Worm (Caenorhabditis elegans) whole organism, mixed stage, embryonic: Measurements from ENCODE around the gene dmd-9.

Source experiments
- M03D4.4 ChIP-seq: sonication (generic microtip); optimal IDR thresholded peaks from 2 replicates; lab custom pipeline; 2017; ENCODE audit warnings: mild to moderate bottlenecking, missing genetic modification characterization, missing compliant biosample characterization
- bed-3 ChIP-seq: fragments of 200-800 bp; sonication (Bioruptor generic); optimal IDR thresholded peaks from 3 replicates; lab custom pipeline; 2018; ENCODE audit warnings: mild to moderate bottlenecking, missing genetic modification characterization, moderate library complexity, missing compliant biosample characterization
- ceh-39 ChIP-seq: fragments of 150-350 bp; optimal IDR thresholded peaks from 2 replicates; lab custom pipeline; 2014; ENCODE audit warnings: missing biosample characterization, missing genetic modification characterization
- ceh-43 ChIP-seq: fragments of 200-800 bp; sonication (Bioruptor generic); optimal IDR thresholded peaks from 2 replicates; lab custom pipeline; 2018; ENCODE audit warnings: mild to moderate bottlenecking, missing genetic modification characterization, moderate library complexity, missing compliant biosample characterization
- ceh-83 ChIP-seq: fragments of 200-800 bp; sonication (Bioruptor generic); optimal IDR thresholded peaks from 2 replicates; lab custom pipeline; 2018; ENCODE audit warnings: mild to moderate bottlenecking, missing genetic modification characterization, missing compliant biosample characterization
- ces-1 ChIP-seq: fragments of 150-350 bp; optimal IDR thresholded peaks from 2 replicates; lab custom pipeline; 2014; ENCODE audit warnings: missing biosample characterization, missing genetic modification reagents, missing genetic modification characterization
- drap-1 ChIP-seq: fragments of 200-800 bp; sonication (Bioruptor generic); optimal IDR thresholded peaks from 3 replicates; lab custom pipeline; 2018; ENCODE audit warnings: mild to moderate bottlenecking, missing genetic modification characterization, missing compliant biosample characterization
- elt-1 ChIP-seq: sonication (generic microtip); optimal IDR thresholded peaks from 2 replicates; lab custom pipeline; 2017; ENCODE audit warnings: missing genetic modification characterization, mild to moderate bottlenecking, missing compliant biosample characterization, antibody characterized with exemption, moderate library complexity, borderline replicate concordance; ENCODE audit not compliant: insufficient read depth
- elt-3 ChIP-seq: fragments of 150-350 bp; optimal IDR thresholded peaks from 2 replicates; lab custom pipeline; 2014; ENCODE audit warnings: missing biosample characterization, missing genetic modification characterization
- flh-1 ChIP-seq: fragments of 200-800 bp; sonication (Bioruptor generic); optimal IDR thresholded peaks from 2 replicates; lab custom pipeline; 2018; ENCODE audit warnings: mild to moderate bottlenecking, missing genetic modification characterization, moderate library complexity, missing compliant biosample characterization
- ham-2 ChIP-seq: fragments of 200-800 bp; sonication (Bioruptor generic); optimal IDR thresholded peaks from 2 replicates; lab custom pipeline; 2018; ENCODE audit warnings: mild to moderate bottlenecking, missing genetic modification characterization, missing compliant biosample characterization
- hlh-1 ChIP-seq: fragments of 150-350 bp; optimal IDR thresholded peaks from 2 replicates; lab custom pipeline; 2014; ENCODE audit warnings: missing biosample characterization, missing genetic modification reagents, missing genetic modification characterization
- lin-13 ChIP-seq: fragments of 150-350 bp; optimal IDR thresholded peaks from 2 replicates; lab custom pipeline; 2014; ENCODE audit warnings: missing biosample characterization, missing genetic modification characterization
- lin-32 ChIP-seq: fragments of 200-800 bp; sonication (Bioruptor generic); optimal IDR thresholded peaks from 2 replicates; lab custom pipeline; 2018; ENCODE audit warnings: mild to moderate bottlenecking, missing genetic modification characterization, missing compliant biosample characterization
- lsy-2 ChIP-seq: fragments of 150-350 bp; optimal IDR thresholded peaks from 2 replicates; lab custom pipeline; 2014; ENCODE audit warnings: missing biosample characterization, missing genetic modification characterization
- mep-1 ChIP-seq: fragments of 150-350 bp; optimal IDR thresholded peaks from 2 replicates; lab custom pipeline; 2017; ENCODE audit warnings: missing biosample characterization, missing genetic modification reagents, missing genetic modification characterization, inconsistent platforms
- mls-2 ChIP-seq: sonication (generic microtip); optimal IDR thresholded peaks from 2 replicates; lab custom pipeline; 2016; ENCODE audit warnings: mild to moderate bottlenecking, missing genetic modification characterization, moderate library complexity, missing compliant biosample characterization
- nhr-2 ChIP-seq: fragments of 150-350 bp; optimal IDR thresholded peaks from 2 replicates; lab custom pipeline; 2014; ENCODE audit warnings: missing biosample characterization, missing genetic modification characterization
- nhr-237 ChIP-seq: fragments of 150-350 bp; optimal IDR thresholded peaks from 2 replicates; lab custom pipeline; 2014; ENCODE audit warnings: missing biosample characterization, missing genetic modification characterization
- nhr-28 ChIP-seq: fragments of 150-350 bp; optimal IDR thresholded peaks from 2 replicates; lab custom pipeline; 2014; ENCODE audit warnings: missing biosample characterization, missing genetic modification characterization
- nhr-76 ChIP-seq: sonication (generic microtip); optimal IDR thresholded peaks from 2 replicates; lab custom pipeline; 2017; ENCODE audit warnings: missing biosample characterization, missing genetic modification characterization
- pha-4 ChIP-seq: fragments of 150-350 bp; optimal IDR thresholded peaks from 2 replicates; lab custom pipeline; 2018; ENCODE audit warnings: missing biosample characterization, missing genetic modification reagents, missing genetic modification characterization
- sem-2 ChIP-seq: fragments of 200-800 bp; sonication (Bioruptor generic); optimal IDR thresholded peaks from 2 replicates; lab custom pipeline; 2018; ENCODE audit warnings: mild to moderate bottlenecking, missing genetic modification characterization, missing compliant biosample characterization
- snpc-4 ChIP-seq: fragments of 150-350 bp; optimal IDR thresholded peaks from 2 replicates; lab custom pipeline; 2014; ENCODE audit warnings: missing biosample characterization, missing genetic modification characterization
- sptf-1 ChIP-seq: sonication (generic microtip); optimal IDR thresholded peaks from 2 replicates; lab custom pipeline; 2017; ENCODE audit warnings: mild to moderate bottlenecking, missing genetic modification characterization, moderate library complexity, missing compliant biosample characterization
- tbx-8 ChIP-seq: fragments of 200-800 bp; sonication (Bioruptor generic); optimal IDR thresholded peaks from 2 replicates; lab custom pipeline; 2018; ENCODE audit warnings: mild to moderate bottlenecking, missing genetic modification characterization, moderate library complexity, missing compliant biosample characterization
- unc-39 ChIP-seq: fragments of 150-350 bp; optimal IDR thresholded peaks from 2 replicates; lab custom pipeline; 2014; ENCODE audit warnings: missing biosample characterization, missing genetic modification characterization
- unc-62 ChIP-seq: fragments of 150-350 bp; optimal IDR thresholded peaks from 2 replicates; lab custom pipeline; 2014; ENCODE audit warnings: missing biosample characterization, missing genetic modification reagents, missing genetic modification characterization
- zip-8 ChIP-seq: fragments of 150-350 bp; optimal IDR thresholded peaks from 2 replicates; lab custom pipeline; 2014; ENCODE audit warnings: missing biosample characterization, missing genetic modification characterization
- ztf-11 ChIP-seq: fragments of 150-350 bp; optimal IDR thresholded peaks from 2 replicates; lab custom pipeline; 2014; ENCODE audit warnings: missing biosample characterization, missing genetic modification characterization

The dmd-9 gene

DNA sequence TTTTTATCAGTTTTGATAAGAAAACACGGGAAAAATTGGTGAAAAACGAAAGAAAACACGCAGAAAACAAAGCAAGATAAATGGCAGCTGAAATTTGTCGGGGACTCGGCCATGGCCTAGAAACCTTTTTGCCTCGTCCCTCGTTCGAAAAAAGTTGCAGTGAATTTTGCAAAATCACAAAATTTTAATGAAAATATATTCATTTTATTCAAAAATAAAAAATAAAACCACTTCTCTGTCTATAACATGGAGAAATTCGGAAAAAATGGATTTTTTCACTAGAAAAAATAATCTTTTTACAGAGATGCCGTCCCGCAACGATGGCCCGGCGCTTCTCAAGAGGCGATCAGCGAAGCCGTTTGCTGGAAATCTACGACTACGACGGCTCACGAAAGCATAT, 32.2 kb downstream of the dmd-9 start, which contains the start of gene Y67D8A.2:
TSS of gene Y67D8A.2 (plus strand) at position 301 of the 400 bp plus-strand sequence.
- TF ChIP-seq snpc-4 (no peak), M03D4.4 (tag; lab: Kevin White, UChicago) (no peak), hlh-1 (tag; lab: Kevin White, UChicago) (no peak), mep-1 (tag; lab: Kevin White, UChicago) (no peak), ces-1 (GFP tag; lab: Kevin White, UChicago) (no peak), lsy-2 (no peak), pha-4 (tag; lab: Kevin White, UChicago) (no peak), lin-13 (tag; lab: Kevin White, UChicago) (no peak), sem-2 (GFP tag; lab: Kevin White, UChicago) (no peak), unc-62 (GFP tag; lab: Kevin White, UChicago) (no peak), unc-39 (tag; lab: Kevin White, UChicago) (no peak), drap-1 (GFP tag; lab: Kevin White, UChicago) (no peak), elt-3 (tag; lab: Kevin White, UChicago) (no peak), tbx-8 (GFP tag; lab: Kevin White, UChicago) (no peak), zip-8 (tag; lab: Kevin White, UChicago) (no peak)
- TF ChIP-seq, all 35 proteins: peak for 0

DNA sequence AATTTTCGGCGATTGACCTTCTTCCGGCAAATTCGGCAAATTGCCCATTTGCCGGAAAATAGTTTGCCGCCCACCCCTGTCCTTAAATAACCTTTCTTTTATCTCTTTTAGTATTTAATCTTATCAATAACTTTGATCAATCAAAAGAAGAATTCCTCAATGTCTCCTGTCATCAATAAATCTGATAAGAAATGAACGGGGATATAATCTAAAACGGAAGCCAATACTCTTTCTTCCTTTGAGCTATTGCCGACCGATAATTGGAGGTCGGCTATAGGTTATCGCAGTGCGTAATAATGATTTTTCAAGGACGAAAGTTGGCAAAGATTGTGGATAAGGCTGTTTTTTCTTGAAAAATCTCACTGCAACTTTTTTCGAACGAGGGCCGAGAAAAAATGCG, 33.2 kb downstream of the dmd-9 start:
- TF ChIP-seq ztf-11, result no peak
- TF ChIP-seq nhr-2 (tag; lab: Kevin White, UChicago), result no peak
- TF ChIP-seq lsy-2, result no peak
- peak; percentile 72 for TF ChIP-seq ham-2 (GFP tag; lab: Kevin White, UChicago)
- TF ChIP-seq ceh-39 (tag; lab: Kevin White, UChicago), result no peak
- no peak for TF ChIP-seq ceh-83 (GFP tag; lab: Kevin White, UChicago)
- TF ChIP-seq ceh-43, result no peak
- no peak for TF ChIP-seq lin-32
- peak; percentile 66 for TF ChIP-seq unc-62 (GFP tag; lab: Kevin White, UChicago)
- no peak for TF ChIP-seq unc-39 (tag; lab: Kevin White, UChicago)
- TF ChIP-seq lin-13 (tag; lab: Kevin White, UChicago), result no peak
- TF ChIP-seq elt-1, result peak; percentile 87
- TF ChIP-seq, all 35 proteins: peak for 3

DNA sequence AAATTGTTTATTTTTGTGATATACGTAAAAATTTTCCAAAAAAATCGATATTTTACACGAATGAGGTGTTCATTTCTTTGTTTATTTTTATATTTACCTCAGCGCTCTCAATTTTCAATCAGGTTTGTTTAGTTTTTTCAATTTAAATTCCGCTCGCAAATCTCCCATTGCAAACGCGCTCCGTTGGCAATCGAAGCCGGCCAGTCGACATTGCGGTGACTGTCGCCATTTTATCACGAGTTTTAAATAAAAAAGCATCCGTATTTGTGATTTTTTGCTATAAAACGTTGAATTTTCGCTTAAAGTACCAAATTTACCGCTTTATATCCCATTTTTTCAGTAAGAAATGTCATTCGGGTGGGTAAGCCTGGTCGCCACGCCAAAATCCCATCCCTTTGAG, 40.9 kb downstream of the dmd-9 start, which contains the start of gene slmp-1:
TSS of gene slmp-1 (plus strand) at position 335 of the 400 bp plus-strand sequence.
- peak; percentile 28 for TF ChIP-seq mep-1 (tag; lab: Kevin White, UChicago)
- peak; percentile 42 for TF ChIP-seq lsy-2
- TF ChIP-seq hlh-1 (tag; lab: Kevin White, UChicago), result peak; percentile 9
- peak; percentile 4 for TF ChIP-seq ces-1 (GFP tag; lab: Kevin White, UChicago)
- TF ChIP-seq unc-39 (tag; lab: Kevin White, UChicago), result no peak
- TF ChIP-seq nhr-237 (tag; lab: Kevin White, UChicago), result peak; percentile 13
- TF ChIP-seq, all 35 proteins: peak for 5

DNA sequence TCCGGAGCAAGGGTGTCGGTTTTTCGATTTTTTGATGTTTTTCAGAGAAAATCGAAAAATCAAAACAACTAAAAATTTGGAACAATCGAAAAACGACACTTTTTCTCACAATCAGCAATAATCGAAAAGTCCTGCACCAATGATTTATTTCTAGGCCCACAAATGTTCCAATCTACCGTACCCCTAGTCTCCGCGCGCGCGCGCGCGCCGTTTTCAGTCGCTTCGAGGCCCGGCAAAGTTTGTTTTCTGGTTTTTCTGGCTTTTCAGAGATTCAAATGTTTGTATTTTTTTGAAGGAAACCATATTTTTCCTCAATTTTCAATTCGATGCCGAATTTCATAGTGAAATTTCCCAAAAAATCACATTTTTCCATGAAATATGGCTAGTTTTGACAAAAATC, 42.4 kb downstream of the dmd-9 start:
- TF ChIP-seq ceh-43, result no peak
- no peak for TF ChIP-seq zip-8 (tag; lab: Kevin White, UChicago)
- TF ChIP-seq bed-3 (GFP tag; lab: Kevin White, UChicago), result no peak
- TF ChIP-seq mls-2 (tag; lab: Kevin White, UChicago), result no peak
- TF ChIP-seq lin-13 (tag; lab: Kevin White, UChicago), result no peak
- TF ChIP-seq lin-32, result no peak
- no peak for TF ChIP-seq unc-62 (GFP tag; lab: Kevin White, UChicago)
- no peak for TF ChIP-seq flh-1
- no peak for TF ChIP-seq nhr-76 (tag; lab: Kevin White, UChicago)
- TF ChIP-seq nhr-28 (tag; lab: Kevin White, UChicago), result no peak
- no peak for TF ChIP-seq drap-1 (GFP tag; lab: Kevin White, UChicago)
- no peak for TF ChIP-seq sptf-1
